Fruit fly (Drosophila melanogaster) whole organism, embryonic: ENCODE measurements around the gene CG2120.

Source experiments
- Abd-B ChIP-seq: fragments of 200-800 bp; sonication (Bioruptor generic); optimal IDR thresholded peaks from 2 replicates; lab custom pipeline; 2018; ENCODE audit warnings: missing biosample characterization, mild to moderate bottlenecking, missing genetic modification characterization, moderate library complexity
- B-H2 ChIP-seq: fragments of 200-800 bp; sonication (Bioruptor generic); optimal IDR thresholded peaks from 2 replicates; lab custom pipeline; 2018; ENCODE audit warnings: missing biosample characterization, mild to moderate bottlenecking, missing genetic modification characterization
- CG10321 ChIP-seq: fragments of 200-800 bp; sonication (Bioruptor generic); IDR thresholded peaks from 2 replicates; pipeline ENCODE4 v1.3.6; 2022; ENCODE audit warnings: missing biosample characterization, missing genetic modification characterization
- CG12104 ChIP-seq: fragments of 200-800 bp; sonication (Bioruptor generic); optimal IDR thresholded peaks from 3 replicates; lab custom pipeline; 2016; ENCODE audit warnings: missing biosample characterization, missing genetic modification characterization
- CG12236 ChIP-seq: fragments of 200-800 bp; sonication (Bioruptor generic); optimal IDR thresholded peaks from 2 replicates; lab custom pipeline; 2016; ENCODE audit warnings: missing biosample characterization, missing genetic modification characterization
- CG30403 ChIP-seq: fragments of 200-800 bp; sonication (Bioruptor generic); optimal IDR thresholded peaks from 3 replicates; lab custom pipeline; 2016; ENCODE audit warnings: missing biosample characterization, missing genetic modification characterization
- CG31224 ChIP-seq: fragments of 200-800 bp; sonication (Bioruptor generic); IDR thresholded peaks from 2 replicates; pipeline ENCODE4 v1.3.6; 2022; ENCODE audit warnings: missing biosample characterization, missing genetic modification characterization
- CG34224 ChIP-seq: fragments of 200-800 bp; sonication (Bioruptor generic); IDR thresholded peaks from 3 replicates; pipeline ENCODE4 v1.3.6; 2022; ENCODE audit warnings: missing biosample characterization, missing genetic modification characterization; ENCODE audit not compliant: partially characterized antibody
- CG4404 ChIP-seq: fragments of 200-800 bp; sonication (Bioruptor generic); IDR thresholded peaks from 2 replicates; pipeline ENCODE4 v1.3.6; 2022; ENCODE audit warnings: missing biosample characterization, missing genetic modification characterization
- CG6791 ChIP-seq: fragments of 200-800 bp; sonication (Bioruptor generic); IDR thresholded peaks from 3 replicates; pipeline ENCODE4 v1.3.6; 2022; ENCODE audit warnings: missing biosample characterization, missing genetic modification characterization; ENCODE audit not compliant: partially characterized antibody
- CG7357 ChIP-seq: fragments of 200-800 bp; sonication (Bioruptor generic); IDR thresholded peaks from 3 replicates; pipeline ENCODE4 v1.3.6; 2022; ENCODE audit warnings: missing biosample characterization, missing genetic modification characterization
- CG7372 ChIP-seq: fragments of 200-800 bp; sonication (Bioruptor generic); IDR thresholded peaks from 2 replicates; pipeline ENCODE4 v1.3.6; 2022; ENCODE audit warnings: missing biosample characterization, missing genetic modification characterization
- CG9817 ChIP-seq: fragments of 200-800 bp; sonication (Bioruptor generic); optimal IDR thresholded peaks from 2 replicates; lab custom pipeline; 2018; ENCODE audit warnings: missing biosample characterization, mild to moderate bottlenecking, missing genetic modification characterization, moderate library complexity
- CHES-1-like ChIP-seq: fragments of 200-800 bp; sonication (Bioruptor generic); optimal IDR thresholded peaks from 2 replicates; lab custom pipeline; 2016; ENCODE audit warnings: missing biosample characterization, missing genetic modification characterization
- D19B ChIP-seq: fragments of 200-800 bp; sonication (Bioruptor generic); optimal IDR thresholded peaks from 2 replicates; lab custom pipeline; 2017; ENCODE audit warnings: missing biosample characterization, mild to moderate bottlenecking, missing genetic modification characterization
- Dp ChIP-seq: fragments of 200-800 bp; sonication (Bioruptor generic); optimal IDR thresholded peaks from 2 replicates; lab custom pipeline; 2018; ENCODE audit warnings: missing biosample characterization, mild to moderate bottlenecking, missing genetic modification characterization, moderate library complexity
- GATAe ChIP-seq: fragments of 200-800 bp; sonication (Bioruptor generic); conservative IDR thresholded peaks from 2 replicates; pipeline ENCODE4 v1.3.6; 2022; ENCODE audit warnings: missing biosample characterization, missing genetic modification characterization
- Hey ChIP-seq: fragments of 200-800 bp; sonication (Bioruptor generic); optimal IDR thresholded peaks from 3 replicates; lab custom pipeline; 2018; ENCODE audit warnings: missing biosample characterization, mild to moderate bottlenecking, missing genetic modification characterization
- Hsf ChIP-seq: fragments of 200-800 bp; sonication (Bioruptor generic); optimal IDR thresholded peaks from 3 replicates; lab custom pipeline; 2016; ENCODE audit warnings: missing biosample characterization, missing genetic modification characterization
- NC2α ChIP-seq: fragments of 200-800 bp; sonication (Bioruptor generic); optimal IDR thresholded peaks from 2 replicates; lab custom pipeline; 2016; ENCODE audit warnings: missing biosample characterization, missing genetic modification characterization
- Oaz ChIP-seq: fragments of 200-800 bp; sonication (Bioruptor generic); IDR thresholded peaks from 2 replicates; pipeline ENCODE4 v1.3.6; 2022; ENCODE audit warnings: missing biosample characterization, missing genetic modification characterization
- Poxn ChIP-seq: fragments of 200-800 bp; sonication (Bioruptor generic); IDR thresholded peaks from 2 replicates; pipeline ENCODE4 v1.3.6; 2022; ENCODE audit warnings: missing biosample characterization, missing genetic modification characterization
- Rfx ChIP-seq: fragments of 200-800 bp; sonication (Bioruptor generic); IDR thresholded peaks from 2 replicates; pipeline ENCODE4 v1.3.6; 2022; ENCODE audit warnings: missing biosample characterization, missing genetic modification characterization
- Sry-β ChIP-seq: fragments of 200-800 bp; sonication (Bioruptor generic); optimal IDR thresholded peaks from 2 replicates; lab custom pipeline; 2018; ENCODE audit warnings: missing biosample characterization, mild to moderate bottlenecking, missing genetic modification characterization, moderate library complexity
- al ChIP-seq: fragments of 200-800 bp; sonication (Bioruptor generic); IDR thresholded peaks from 2 replicates; pipeline ENCODE4 v1.3.6; 2022; ENCODE audit warnings: missing biosample characterization, missing genetic modification characterization
- ato ChIP-seq: fragments of 200-800 bp; sonication (Bioruptor generic); IDR thresholded peaks from 2 replicates; pipeline ENCODE4 v1.3.6; 2022; ENCODE audit warnings: missing biosample characterization, missing genetic modification characterization; ENCODE audit not compliant: partially characterized antibody
- chinmo ChIP-seq: fragments of 200-800 bp; sonication (Bioruptor generic); IDR thresholded peaks from 4 replicates; pipeline ENCODE4 v1.3.6; 2022; ENCODE audit warnings: missing biosample characterization, missing genetic modification characterization; ENCODE audit not compliant: partially characterized antibody
- ci ChIP-seq: fragments of 200-800 bp; sonication (Bioruptor generic); IDR thresholded peaks from 3 replicates; pipeline ENCODE4 v1.3.6; 2022; ENCODE audit warnings: missing biosample characterization, missing genetic modification characterization
- dan ChIP-seq: fragments of 200-800 bp; sonication (Bioruptor generic); IDR thresholded peaks from 2 replicates; pipeline ENCODE4 v1.3.6; 2022; ENCODE audit warnings: missing biosample characterization, missing genetic modification characterization
- dm ChIP-seq: fragments of 200-800 bp; sonication (Bioruptor generic); optimal IDR thresholded peaks from 3 replicates; lab custom pipeline; 2016; ENCODE audit warnings: missing biosample characterization, missing genetic modification characterization
- dpn ChIP-seq, 2 experiments: fragments of 200-800 bp; sonication (Bioruptor generic); optimal IDR thresholded peaks; 3 replicates each; lab custom pipeline; 2016; ENCODE audit warnings: missing biosample characterization in 2 of 2, missing genetic modification characterization in 2 of 2
- eve ChIP-seq, 2 experiments: fragments of >200 bp; optimal IDR thresholded peaks; 2 replicates each; lab custom pipeline; 2017; ENCODE audit warnings: missing biosample characterization in 2 of 2, missing genetic modification characterization in 2 of 2
- fd3F ChIP-seq: fragments of 200-800 bp; sonication (Bioruptor generic); optimal IDR thresholded peaks from 2 replicates; lab custom pipeline; 2018; ENCODE audit warnings: missing biosample characterization, mild to moderate bottlenecking, missing genetic modification characterization, moderate library complexity
- gem ChIP-seq: fragments of 200-800 bp; sonication (Bioruptor generic); optimal IDR thresholded peaks from 2 replicates; lab custom pipeline; 2019; ENCODE audit warnings: missing biosample characterization, mild to moderate bottlenecking, missing genetic modification characterization, moderate library complexity
- ham ChIP-seq: fragments of 200-800 bp; sonication (Bioruptor generic); IDR thresholded peaks from 2 replicates; pipeline ENCODE4 v1.3.6; 2022; ENCODE audit warnings: missing biosample characterization, missing genetic modification characterization
- hbn ChIP-seq: fragments of 200-800 bp; sonication (Bioruptor generic); IDR thresholded peaks from 2 replicates; pipeline ENCODE4 v1.3.6; 2022; ENCODE audit warnings: missing biosample characterization, missing genetic modification characterization; ENCODE audit not compliant: partially characterized antibody
- kah ChIP-seq: fragments of 200-800 bp; sonication (Bioruptor generic); optimal IDR thresholded peaks from 2 replicates; lab custom pipeline; 2018; ENCODE audit warnings: missing biosample characterization, mild to moderate bottlenecking, missing genetic modification characterization
- lmd ChIP-seq: fragments of 200-800 bp; sonication (Bioruptor generic); IDR thresholded peaks from 2 replicates; pipeline ENCODE4 v1.3.6; 2022; ENCODE audit warnings: missing biosample characterization, missing genetic modification characterization
- mam ChIP-seq: fragments of 200-800 bp; sonication (Bioruptor generic); optimal IDR thresholded peaks from 3 replicates; lab custom pipeline; 2016; ENCODE audit warnings: missing biosample characterization, missing genetic modification characterization
- nau ChIP-seq: fragments of 200-800 bp; sonication (Bioruptor generic); optimal IDR thresholded peaks from 3 replicates; lab custom pipeline; 2017; ENCODE audit warnings: missing biosample characterization, mild to moderate bottlenecking, missing genetic modification characterization, missing genetic modification reagents
- nom ChIP-seq: fragments of 200-800 bp; sonication (Bioruptor generic); optimal IDR thresholded peaks from 2 replicates; lab custom pipeline; 2017; ENCODE audit warnings: missing biosample characterization, missing genetic modification characterization, mild to moderate bottlenecking, moderate library complexity, missing genetic modification reagents
- oc ChIP-seq: fragments of 200-800 bp; sonication (Bioruptor generic); optimal IDR thresholded peaks from 2 replicates; lab custom pipeline; 2018; ENCODE audit warnings: missing biosample characterization, mild to moderate bottlenecking, missing genetic modification characterization, moderate library complexity
- onecut ChIP-seq: fragments of 200-800 bp; sonication (Bioruptor generic); IDR thresholded peaks from 2 replicates; pipeline ENCODE4 v1.3.6; 2022; ENCODE audit warnings: missing biosample characterization, missing genetic modification characterization
- pb ChIP-seq: fragments of 200-800 bp; sonication (Bioruptor generic); optimal IDR thresholded peaks from 3 replicates; lab custom pipeline; 2016; ENCODE audit warnings: missing biosample characterization, missing genetic modification characterization
- pfk ChIP-seq: fragments of 200-800 bp; sonication (Bioruptor generic); optimal IDR thresholded peaks from 2 replicates; lab custom pipeline; 2018; ENCODE audit warnings: missing biosample characterization, mild to moderate bottlenecking, missing genetic modification characterization, moderate library complexity
- pzg ChIP-seq: fragments of 200-800 bp; sonication (Bioruptor generic); optimal IDR thresholded peaks from 3 replicates; lab custom pipeline; 2018; ENCODE audit warnings: missing biosample characterization, mild to moderate bottlenecking, missing genetic modification characterization, moderate library complexity
- unpg ChIP-seq: fragments of 200-800 bp; sonication (Bioruptor generic); optimal IDR thresholded peaks from 3 replicates; lab custom pipeline; 2018; ENCODE audit warnings: missing biosample characterization, mild to moderate bottlenecking, missing genetic modification characterization, moderate library complexity
- wdn ChIP-seq: fragments of 200-800 bp; sonication (Bioruptor generic); IDR thresholded peaks from 2 replicates; pipeline ENCODE4 v1.3.6; 2022; ENCODE audit warnings: missing biosample characterization, missing genetic modification characterization

Gene CG2120

DNA sequence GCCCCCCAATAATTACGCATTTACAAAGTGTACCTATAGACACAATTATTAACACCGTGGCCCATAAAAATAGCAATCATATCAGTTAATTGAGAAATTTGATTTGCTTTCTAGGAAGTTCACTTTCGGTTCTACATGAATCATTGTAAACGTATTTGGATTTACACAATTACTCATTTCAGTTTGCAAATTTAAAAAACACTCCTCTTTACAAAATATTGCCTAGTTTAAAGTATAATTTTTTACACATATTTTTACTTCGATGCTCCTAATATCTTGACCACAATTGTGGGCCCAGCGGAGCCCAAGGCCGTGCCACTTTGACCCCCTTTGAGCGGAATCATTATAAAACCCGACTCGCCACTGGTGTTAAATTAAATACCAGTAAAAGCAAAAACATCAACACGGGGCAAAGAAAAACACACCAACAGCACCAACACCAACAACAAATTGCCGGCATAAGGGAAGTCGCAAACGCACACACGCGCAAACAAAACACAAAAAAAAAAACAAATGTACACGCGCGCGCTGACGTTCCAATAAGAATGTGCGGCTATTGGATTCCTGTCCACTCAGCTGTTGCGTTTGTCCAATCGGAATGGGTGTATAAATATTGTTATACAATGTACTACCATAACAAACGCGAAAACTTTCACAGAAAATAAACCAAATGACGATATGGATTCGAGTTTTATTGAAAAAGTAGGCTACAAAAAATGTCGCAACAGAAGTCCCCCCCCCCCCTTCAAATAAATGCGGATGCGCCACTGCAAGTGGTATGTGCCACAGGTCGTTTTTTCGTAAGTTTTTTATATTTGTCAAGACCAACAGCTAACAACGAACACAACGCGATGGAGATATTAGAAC, 20.9 kb upstream of the CG2120 start (continued):
- TF ChIP-seq CG9817 (peak; percentile 72), Abd-B (GFP tag; lab: Kevin White, UChicago) (peak; percentile 56), pfk (GFP tag; lab: Kevin White, UChicago) (no peak), wdn (no peak), CG4404 (GFP tag; lab: Robert Waterston, UW) (no peak), CG12104 (peak; percentile 42), CG6791 (no peak), dan (no peak), chinmo (GFP tag; lab: Robert Waterston, UW) (0 out of 4 replicates have a peak, but pooled peaks have one; percentile 40), ham (GFP tag; lab: Robert Waterston, UW) (no peak), Hsf (GFP tag; lab: Kevin White, UChicago) (peak; percentile 71), Rfx (peak; percentile 74), B-H2 (GFP tag; lab: Kevin White, UChicago) (peak; percentile 48), Hey (peak; percentile 19), fd3F (peak; percentile 52), kah (peak; percentile 9), oc (tag; lab: Kevin White, UChicago) (peak; percentile 6), pb (GFP tag; lab: Kevin White, UChicago) (peak; percentile 41), ci (GFP tag; lab: Robert Waterston, UW) (peak; percentile 22; the same call in 1 of the 3 replicates), eve (GFP tag; optimal IDR thresholded peaks at IDR 0.05; lab: Kevin White, UChicago) (no peak), D19B (GFP tag; lab: Kevin White, UChicago) (peak; percentile 36), CG31224 (peak; percentile 62), nau (GFP tag; lab: Kevin White, UChicago) (peak; percentile 13), gem (tag; lab: Kevin White, UChicago) (peak; percentile 82), Oaz (GFP tag; lab: Robert Waterston, UW) (peak; percentile 31; the same call in 1 of the 2 replicates), lmd (GFP tag; lab: Robert Waterston, UW) (peak; percentile 67), CG30403 (GFP tag; lab: Kevin White, UChicago) (peak; percentile 57), Poxn (peak; percentile 47; the same call in 1 of the 2 replicates), onecut (no peak), CG12236 (GFP tag; lab: Kevin White, UChicago) (no peak), nom (GFP tag; lab: Kevin White, UChicago) (no peak), ato (GFP tag; lab: Robert Waterston, UW) (no peak), dm (GFP tag; lab: Kevin White, UChicago) (no peak), CG7357 (GFP tag; lab: Robert Waterston, UW) (no peak), unpg (peak; percentile 75), Sry-β (GFP tag; lab: Kevin White, UChicago) (no peak), CG7372 (peak; percentile 70), Dp (GFP tag; lab: Kevin White, UChicago) (no peak), mam (GFP tag; lab: Kevin White, UChicago) (no peak), al (GFP tag; lab: Robert Waterston, UW) (peak; percentile 57), pzg (GFP tag; lab: Kevin White, UChicago) (no peak), hbn (GFP tag; lab: Robert Waterston, UW) (no peak), CG34224 (GFP tag; lab: Robert Waterston, UW) (no peak), CG10321 (no peak), NC2α (no peak), CHES-1-like (GFP tag; lab: Kevin White, UChicago) (peak; percentile 31), GATAe (GFP tag; lab: Robert Waterston, UW) (no peak), dpn (GFP tag; optimal IDR thresholded peaks at IDR 0.05; lab: Kevin White, UChicago) (peak in 1 of 2 experiments; percentile 38)
